Fruit fly (Drosophila melanogaster) whole organism, embryonic: ENCODE measurements around the gene BNIP3.

Experiments used
- ATbp ChIP-seq: fragments of 200-800 bp; sonication (Bioruptor generic); optimal IDR thresholded peaks from 2 replicates; lab custom pipeline; 2017; ENCODE audit warnings: missing biosample characterization, mild to moderate bottlenecking, missing genetic modification characterization, missing genetic modification reagents
- Atf6 ChIP-seq: fragments of 200-800 bp; sonication (Bioruptor generic); IDR thresholded peaks from 2 replicates; pipeline ENCODE4 v1.3.6; 2022; ENCODE audit warnings: missing biosample characterization, missing genetic modification characterization
- CG10654 ChIP-seq: fragments of 200-800 bp; sonication (Bioruptor generic); optimal IDR thresholded peaks from 2 replicates; lab custom pipeline; 2016; ENCODE audit warnings: missing biosample characterization, missing genetic modification characterization
- CG11085 ChIP-seq: fragments of 200-800 bp; sonication (Bioruptor generic); IDR thresholded peaks from 2 replicates; pipeline ENCODE4 v1.3.6; 2022; ENCODE audit warnings: missing biosample characterization, missing genetic modification characterization
- CG12155 ChIP-seq: fragments of 200-800 bp; sonication (Bioruptor generic); optimal IDR thresholded peaks from 3 replicates; lab custom pipeline; 2016; ENCODE audit warnings: missing biosample characterization, missing genetic modification characterization
- CG12744 ChIP-seq: fragments of 200-800 bp; sonication (Bioruptor generic); optimal IDR thresholded peaks from 2 replicates; lab custom pipeline; 2016; ENCODE audit warnings: missing biosample characterization, missing genetic modification characterization
- CG14014 ChIP-seq: fragments of 200-800 bp; sonication (Bioruptor generic); IDR thresholded peaks from 2 replicates; pipeline ENCODE4 v1.3.6; 2022; ENCODE audit warnings: missing biosample characterization, missing genetic modification characterization
- CG18262 ChIP-seq: fragments of 200-800 bp; optimal IDR thresholded peaks from 3 replicates; lab custom pipeline; 2019; ENCODE audit warnings: missing biosample characterization, mild to moderate bottlenecking, missing genetic modification characterization, moderate library complexity
- CG18476 ChIP-seq: fragments of 200-800 bp; sonication (Bioruptor generic); optimal IDR thresholded peaks from 2 replicates; lab custom pipeline; 2016; ENCODE audit warnings: missing biosample characterization, mild to moderate bottlenecking, missing genetic modification characterization
- CG2120 ChIP-seq: fragments of 200-800 bp; sonication (Bioruptor generic); optimal IDR thresholded peaks from 3 replicates; lab custom pipeline; 2016; ENCODE audit warnings: missing biosample characterization, missing genetic modification characterization
- CG34224 ChIP-seq: fragments of 200-800 bp; sonication (Bioruptor generic); IDR thresholded peaks from 3 replicates; pipeline ENCODE4 v1.3.6; 2022; ENCODE audit warnings: missing biosample characterization, missing genetic modification characterization; ENCODE audit not compliant: partially characterized antibody
- CG34376 ChIP-seq: fragments of 200-800 bp; sonication (Bioruptor generic); optimal IDR thresholded peaks from 2 replicates; lab custom pipeline; 2018; ENCODE audit warnings: missing biosample characterization, mild to moderate bottlenecking, missing genetic modification characterization
- CG34422 ChIP-seq: fragments of 200-800 bp; sonication (Bioruptor generic); IDR thresholded peaks from 3 replicates; pipeline ENCODE4 v1.3.6; 2022; ENCODE audit warnings: missing biosample characterization, missing genetic modification characterization
- CG5953 ChIP-seq: fragments of 200-800 bp; sonication (Bioruptor generic); IDR thresholded peaks from 2 replicates; pipeline ENCODE4 v1.3.6; 2022; ENCODE audit warnings: missing biosample characterization, missing genetic modification characterization
- CG6813 ChIP-seq: fragments of 200-800 bp; sonication (Bioruptor generic); optimal IDR thresholded peaks from 2 replicates; lab custom pipeline; 2017; ENCODE audit warnings: missing biosample characterization, missing genetic modification characterization, mild to moderate bottlenecking, moderate library complexity, missing genetic modification reagents
- CG7357 ChIP-seq: fragments of 200-800 bp; sonication (Bioruptor generic); IDR thresholded peaks from 3 replicates; pipeline ENCODE4 v1.3.6; 2022; ENCODE audit warnings: missing biosample characterization, missing genetic modification characterization
- CG7372 ChIP-seq: fragments of 200-800 bp; sonication (Bioruptor generic); IDR thresholded peaks from 2 replicates; pipeline ENCODE4 v1.3.6; 2022; ENCODE audit warnings: missing biosample characterization, missing genetic modification characterization
- CG8089 ChIP-seq: fragments of 200-800 bp; sonication (Bioruptor generic); optimal IDR thresholded peaks from 3 replicates; lab custom pipeline; 2016; ENCODE audit warnings: missing biosample characterization, missing genetic modification characterization
- CrebB ChIP-seq: fragments of 200-800 bp; sonication (Bioruptor generic); optimal IDR thresholded peaks from 3 replicates; lab custom pipeline; 2018; ENCODE audit warnings: missing biosample characterization, mild to moderate bottlenecking, missing genetic modification characterization
- Dad ChIP-seq: fragments of 200-800 bp; sonication (Bioruptor generic); optimal IDR thresholded peaks from 3 replicates; lab custom pipeline; 2016; ENCODE audit warnings: missing biosample characterization, missing genetic modification characterization
- Drgx ChIP-seq: fragments of 200-800 bp; sonication (Bioruptor generic); IDR thresholded peaks from 2 replicates; pipeline ENCODE4 v1.3.6; 2022; ENCODE audit warnings: missing biosample characterization, missing genetic modification characterization
- Ets97D ChIP-seq: fragments of 200-800 bp; sonication (Bioruptor generic); optimal IDR thresholded peaks from 3 replicates; lab custom pipeline; 2016; ENCODE audit warnings: missing biosample characterization, missing genetic modification characterization
- Fer3 ChIP-seq: fragments of 200-800 bp; sonication (Bioruptor generic); optimal IDR thresholded peaks from 2 replicates; lab custom pipeline; 2018; ENCODE audit warnings: missing biosample characterization, mild to moderate bottlenecking, missing genetic modification characterization, moderate library complexity
- HLHmδ ChIP-seq: fragments of 200-800 bp; sonication (Bioruptor generic); optimal IDR thresholded peaks from 2 replicates; lab custom pipeline; 2018; ENCODE audit warnings: missing biosample characterization, mild to moderate bottlenecking, missing genetic modification characterization, moderate library complexity
- HmgZ ChIP-seq: fragments of 200-800 bp; sonication (Bioruptor generic); optimal IDR thresholded peaks from 2 replicates; lab custom pipeline; 2018; ENCODE audit warnings: missing biosample characterization, mild to moderate bottlenecking, missing genetic modification characterization
- Hmr ChIP-seq: fragments of 200-800 bp; sonication (Bioruptor generic); optimal IDR thresholded peaks from 3 replicates; lab custom pipeline; 2017; ENCODE audit warnings: mild to moderate bottlenecking, missing biosample characterization, missing genetic modification reagents, missing genetic modification characterization
- Hr51 ChIP-seq, 2 experiments: fragments of 200-800 bp; sonication (Bioruptor generic); optimal IDR thresholded peaks; 2 replicates in 1 of 2; 3 replicates in 1 of 2; lab custom pipeline; 2016 to 2018; ENCODE audit warnings: missing biosample characterization in 2 of 2, missing genetic modification characterization in 2 of 2, mild to moderate bottlenecking in 1 of 2, moderate library complexity in 1 of 2
- Jarid2 ChIP-seq: fragments of 200-800 bp; sonication (Bioruptor generic); optimal IDR thresholded peaks from 3 replicates; lab custom pipeline; 2017; ENCODE audit warnings: mild to moderate bottlenecking, missing biosample characterization, missing genetic modification reagents, missing genetic modification characterization
- MBD-R2 ChIP-seq: fragments of 200-800 bp; sonication (Bioruptor generic); IDR thresholded peaks from 2 replicates; pipeline ENCODE4 v1.3.6; 2022; ENCODE audit warnings: missing biosample characterization, missing genetic modification characterization
- Vsx1 ChIP-seq: fragments of 200-800 bp; sonication (Bioruptor generic); optimal IDR thresholded peaks from 2 replicates; lab custom pipeline; 2017; ENCODE audit warnings: missing biosample characterization, mild to moderate bottlenecking, missing genetic modification characterization, missing genetic modification reagents
- ash1 ChIP-seq: fragments of 200-800 bp; sonication (Bioruptor generic); optimal IDR thresholded peaks from 2 replicates; lab custom pipeline; 2018; ENCODE audit warnings: missing biosample characterization, mild to moderate bottlenecking, missing genetic modification characterization
- bab2 ChIP-seq: fragments of 200-800 bp; sonication (Bioruptor generic); optimal IDR thresholded peaks from 2 replicates; lab custom pipeline; 2016; ENCODE audit warnings: missing biosample characterization, missing genetic modification characterization
- bsh ChIP-seq, 2 experiments: fragments of 200-800 bp; sonication (Bioruptor generic); optimal IDR thresholded peaks; 2 replicates each; lab custom pipeline; 2017 to 2018; ENCODE audit warnings: mild to moderate bottlenecking in 2 of 2, missing biosample characterization in 2 of 2, missing genetic modification characterization in 2 of 2, moderate library complexity in 1 of 2
- caup ChIP-seq: fragments of 200-800 bp; sonication (Bioruptor generic); optimal IDR thresholded peaks from 3 replicates; lab custom pipeline; 2017; ENCODE audit warnings: missing biosample characterization, mild to moderate bottlenecking, missing genetic modification characterization, moderate library complexity; ENCODE audit not compliant: severe bottlenecking
- chif ChIP-seq, 2 experiments: fragments of 200-800 bp; sonication (Bioruptor generic); optimal IDR thresholded peaks; 3 replicates each; lab custom pipeline; 2016; ENCODE audit warnings: missing biosample characterization in 2 of 2, missing genetic modification characterization in 2 of 2
- crol ChIP-seq: fragments of 200-800 bp; sonication (Bioruptor generic); IDR thresholded peaks from 2 replicates; pipeline ENCODE4 v1.3.6; 2022; ENCODE audit warnings: missing biosample characterization, missing genetic modification characterization
- dmrt99B ChIP-seq: fragments of 200-800 bp; sonication (Bioruptor generic); optimal IDR thresholded peaks from 2 replicates; lab custom pipeline; 2018; ENCODE audit warnings: missing biosample characterization, mild to moderate bottlenecking, missing genetic modification characterization, moderate library complexity
- dpn ChIP-seq, 2 experiments: fragments of 200-800 bp; sonication (Bioruptor generic); optimal IDR thresholded peaks; 3 replicates each; lab custom pipeline; 2016; ENCODE audit warnings: missing biosample characterization in 2 of 2, missing genetic modification characterization in 2 of 2
- exex ChIP-seq: fragments of 200-800 bp; sonication (Bioruptor generic); optimal IDR thresholded peaks from 4 replicates; lab custom pipeline; 2018; ENCODE audit warnings: missing biosample characterization, mild to moderate bottlenecking, missing genetic modification characterization, moderate library complexity
- gem ChIP-seq: fragments of 200-800 bp; sonication (Bioruptor generic); optimal IDR thresholded peaks from 2 replicates; lab custom pipeline; 2019; ENCODE audit warnings: missing biosample characterization, mild to moderate bottlenecking, missing genetic modification characterization, moderate library complexity
- grn ChIP-seq: fragments of 200-800 bp; sonication (Bioruptor generic); optimal IDR thresholded peaks from 3 replicates; lab custom pipeline; 2017; ENCODE audit warnings: missing biosample characterization, missing genetic modification characterization
- her ChIP-seq: fragments of 200-800 bp; sonication (Bioruptor generic); optimal IDR thresholded peaks from 2 replicates; lab custom pipeline; 2016; ENCODE audit warnings: missing biosample characterization, missing genetic modification characterization
- insv ChIP-seq, 2 experiments: fragments of 200-800 bp; sonication (Bioruptor generic); optimal IDR thresholded peaks; 3 replicates each; lab custom pipeline; 2016 to 2018; ENCODE audit warnings: missing biosample characterization in 2 of 2, missing genetic modification characterization in 2 of 2
- lilli ChIP-seq: fragments of 200-800 bp; sonication (Bioruptor generic); optimal IDR thresholded peaks from 3 replicates; lab custom pipeline; 2016; ENCODE audit warnings: missing biosample characterization, missing genetic modification characterization
- onecut ChIP-seq: fragments of 200-800 bp; sonication (Bioruptor generic); IDR thresholded peaks from 2 replicates; pipeline ENCODE4 v1.3.6; 2022; ENCODE audit warnings: missing biosample characterization, missing genetic modification characterization
- pfk ChIP-seq: fragments of 200-800 bp; sonication (Bioruptor generic); optimal IDR thresholded peaks from 2 replicates; lab custom pipeline; 2018; ENCODE audit warnings: missing biosample characterization, mild to moderate bottlenecking, missing genetic modification characterization, moderate library complexity
- schlank ChIP-seq: fragments of 200-800 bp; sonication (Bioruptor generic); optimal IDR thresholded peaks from 2 replicates; lab custom pipeline; 2018; ENCODE audit warnings: missing biosample characterization, mild to moderate bottlenecking, missing genetic modification characterization
- sisA ChIP-seq: fragments of 200-800 bp; sonication (Bioruptor generic); IDR thresholded peaks from 2 replicates; pipeline ENCODE4 v1.3.6; 2022; ENCODE audit warnings: missing biosample characterization, missing genetic modification characterization
- ssp ChIP-seq: fragments of 200-800 bp; sonication (Bioruptor generic); IDR thresholded peaks from 2 replicates; pipeline ENCODE4 v1.3.6; 2022; ENCODE audit warnings: missing biosample characterization, missing genetic modification characterization
- wor ChIP-seq: fragments of 200-800 bp; sonication (Bioruptor generic); IDR thresholded peaks from 2 replicates; pipeline ENCODE4 v1.3.6; 2022; ENCODE audit warnings: missing biosample characterization, missing genetic modification characterization

BNIP3 gene

DNA sequence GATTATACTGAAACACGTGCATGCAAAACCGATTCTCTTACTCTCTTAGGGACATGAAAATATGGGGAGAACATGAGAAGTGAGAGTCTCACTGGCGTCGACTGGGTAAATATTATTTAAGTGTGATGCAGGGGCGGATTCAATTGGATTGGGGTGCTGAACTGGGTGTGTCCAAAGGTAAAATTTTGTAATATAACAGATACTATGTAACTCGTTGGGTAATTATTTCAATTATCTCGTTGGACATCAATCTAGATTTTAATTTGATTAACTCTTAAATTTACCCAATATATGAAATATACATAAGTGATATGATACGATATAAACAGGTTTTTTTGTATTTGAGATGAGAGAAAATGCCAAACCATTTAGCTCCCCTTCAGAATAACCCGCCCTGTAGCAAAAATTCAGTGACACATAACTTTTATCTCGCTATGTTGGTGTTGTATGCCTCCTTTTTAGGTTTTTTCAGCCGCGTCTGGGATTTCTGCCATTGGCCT is 11.0 kb downstream of the BNIP3 start (continued):
- TF ChIP-seq CG2120 = peak; percentile 99
- peak; percentile 98 for TF ChIP-seq lilli (GFP tag; lab: Kevin White, UChicago)
- peak; percentile 37 for TF ChIP-seq HLHmδ (GFP tag; lab: Kevin White, UChicago)
- peak; percentile 93 for TF ChIP-seq schlank
- peak; percentile 95 for TF ChIP-seq CG14014 (GFP tag; lab: Robert Waterston, UW)
- peak; percentile 38 for TF ChIP-seq pfk (GFP tag; lab: Kevin White, UChicago)
- peak; percentile 71 for TF ChIP-seq onecut (GFP tag; lab: Robert Waterston, UW)
- TF ChIP-seq Fer3 (tag; lab: Kevin White, UChicago) = peak; percentile 96
- TF ChIP-seq CG11085 (GFP tag; lab: Robert Waterston, UW) = peak; percentile 95
- peak; percentile 85 for TF ChIP-seq CG18262 (tag; lab: Kevin White, UChicago)
- TF ChIP-seq caup (GFP tag; lab: Kevin White, UChicago) = peak; percentile 96
- peak; percentile 88 for TF ChIP-seq exex (tag; lab: Kevin White, UChicago)
- TF ChIP-seq CG5953 (GFP tag; lab: Robert Waterston, UW) = peak; percentile 78
- TF ChIP-seq ATbp = peak; percentile 72
- TF ChIP-seq Drgx (GFP tag; lab: Robert Waterston, UW) = no peak; the same call in 1 of the 2 replicates
- TF ChIP-seq chif (GFP tag; optimal IDR thresholded peaks at IDR 0.05; lab: Kevin White, UChicago) = peak; percentile 90 to 94
- peak; percentile 89 for TF ChIP-seq CG7357 (GFP tag; lab: Robert Waterston, UW)
- peak; percentile 86 for TF ChIP-seq ssp (GFP tag; lab: Robert Waterston, UW)
- TF ChIP-seq CG34422 = peak; percentile 93
- peak; percentile 87 for TF ChIP-seq MBD-R2 (GFP tag; lab: Robert Waterston, UW)
- TF ChIP-seq CG8089 (GFP tag; lab: Kevin White, UChicago) = peak; percentile 78
- TF ChIP-seq grn (GFP tag; lab: Kevin White, UChicago) = peak; percentile 65
- TF ChIP-seq crol (GFP tag; lab: Robert Waterston, UW) = no peak; the same call in 1 of the 2 replicates
- TF ChIP-seq CG10654 (GFP tag; lab: Kevin White, UChicago) = peak; percentile 90
- peak; percentile 95 for TF ChIP-seq CG7372 (GFP tag; lab: Robert Waterston, UW)
- peak; percentile 90 for TF ChIP-seq sisA
- peak in 1 of 2 experiments; percentile 56 for TF ChIP-seq insv (GFP tag; optimal IDR thresholded peaks at IDR 0.05; lab: Kevin White, UChicago)
- TF ChIP-seq bsh (GFP tag; optimal IDR thresholded peaks at IDR 0.05; lab: Kevin White, UChicago) = peak; percentile 71 to 86
- peak; percentile 96 for TF ChIP-seq CG34376 (GFP tag; lab: Kevin White, UChicago)
- TF ChIP-seq HmgZ (tag; lab: Kevin White, UChicago) = peak; percentile 97
- TF ChIP-seq CG12155 (GFP tag; lab: Kevin White, UChicago) = peak; percentile 96
- peak; percentile 74 for TF ChIP-seq Jarid2 (GFP tag; lab: Kevin White, UChicago)
- peak; percentile 92 for TF ChIP-seq CG6813 (GFP tag; lab: Kevin White, UChicago)
- TF ChIP-seq CrebB (tag; lab: Kevin White, UChicago) = peak; percentile 91
- TF ChIP-seq wor = peak; percentile 42; the same call in 1 of the 2 replicates
- peak; percentile 95 for TF ChIP-seq Atf6 (GFP tag; lab: Robert Waterston, UW)
- TF ChIP-seq dpn (GFP tag; optimal IDR thresholded peaks at IDR 0.05; lab: Kevin White, UChicago) = peak; percentile 95 to 96
- TF ChIP-seq Dad = peak; percentile 85
- TF ChIP-seq Hr51 (GFP tag; optimal IDR thresholded peaks at IDR 0.05; lab: Kevin White, UChicago) = peak; percentile 88 to 90
- TF ChIP-seq CG12744 (GFP tag; lab: Kevin White, UChicago) = peak; percentile 92
- TF ChIP-seq Hmr (GFP tag; lab: Kevin White, UChicago) = peak; percentile 97
- TF ChIP-seq bab2 = peak; percentile 94
- peak; percentile 95 for TF ChIP-seq gem
- TF ChIP-seq Ets97D (GFP tag; lab: Kevin White, UChicago) = peak; percentile 51
- TF ChIP-seq CG34224 (GFP tag; lab: Robert Waterston, UW) = peak; percentile 52; the same call in 1 of the 3 replicates
- TF ChIP-seq Vsx1 (GFP tag; lab: Kevin White, UChicago) = peak; percentile 81
- TF ChIP-seq dmrt99B = peak; percentile 93
- peak; percentile 78 for TF ChIP-seq her
- peak; percentile 93 for TF ChIP-seq CG18476 (GFP tag; lab: Kevin White, UChicago)
- peak; percentile 81 for TF ChIP-seq ash1
